Worm (Caenorhabditis elegans) whole organism, young adult: ENCODE measurements around the gene K09C4.2.
A peak's percentile ranks its signal among the peaks of the same experiment; 100 is the strongest.

Source experiments
- F33H1.4 ChIP-seq: fragments of 200-800 bp; sonication (Bioruptor generic); IDR thresholded peaks from 2 replicates; pipeline ENCODE4 v1.3.6; 2022; ENCODE audit warnings: missing genetic modification reagents, missing genetic modification characterization, missing compliant biosample characterization
- F52B5.7 ChIP-seq: sonication (generic microtip); optimal IDR thresholded peaks from 2 replicates; lab custom pipeline; 2016; ENCODE audit warnings: mild to moderate bottlenecking, missing genetic modification characterization, missing compliant biosample characterization
- F57A8.1 ChIP-seq: fragments of 200-800 bp; sonication (Bioruptor generic); optimal IDR thresholded peaks from 2 replicates; lab custom pipeline; 2018; ENCODE audit warnings: mild to moderate bottlenecking, missing genetic modification characterization, moderate library complexity, missing compliant biosample characterization
- F57C9.4 ChIP-seq: sonication (generic microtip); optimal IDR thresholded peaks from 2 replicates; lab custom pipeline; 2017; ENCODE audit warnings: mild to moderate bottlenecking, missing genetic modification characterization, missing compliant biosample characterization
- K12H6.12 ChIP-seq: fragments of 200-800 bp; sonication (Bioruptor generic); optimal IDR thresholded peaks from 2 replicates; lab custom pipeline; 2018; ENCODE audit warnings: mild to moderate bottlenecking, missing genetic modification characterization, missing compliant biosample characterization
- Y53G8AR.9 ChIP-seq: fragments of 200-800 bp; sonication (Bioruptor generic); conservative IDR thresholded peaks from 2 replicates; pipeline ENCODE4 v1.3.6; 2022; ENCODE audit warnings: missing genetic modification reagents, missing genetic modification characterization, missing compliant biosample characterization
- Y79H2A.3 ChIP-seq: fragments of 200-800 bp; sonication (Bioruptor generic); conservative IDR thresholded peaks from 2 replicates; pipeline ENCODE4 v1.3.6; 2022; ENCODE audit warnings: missing genetic modification reagents, missing genetic modification characterization, missing compliant biosample characterization
- aptf-2 ChIP-seq: fragments of 200-800 bp; sonication (Bioruptor generic); conservative IDR thresholded peaks from 2 replicates; pipeline ENCODE4 v1.3.6; 2022; ENCODE audit warnings: missing genetic modification reagents, missing genetic modification characterization, missing compliant biosample characterization
- aptf-3 ChIP-seq: fragments of 200-800 bp; sonication (Bioruptor generic); IDR thresholded peaks from 2 replicates; pipeline ENCODE4 v1.3.6; 2022; ENCODE audit warnings: missing genetic modification characterization, missing compliant biosample characterization
- bed-1 ChIP-seq: fragments of 200-800 bp; sonication (Bioruptor generic); IDR thresholded peaks from 2 replicates; pipeline ENCODE4 v1.3.6; 2022; ENCODE audit warnings: missing genetic modification reagents, missing genetic modification characterization, missing compliant biosample characterization
- ccch-3 ChIP-seq: fragments of 200-800 bp; sonication (Bioruptor generic); optimal IDR thresholded peaks from 2 replicates; lab custom pipeline; 2018; ENCODE audit warnings: mild to moderate bottlenecking, missing genetic modification characterization, missing compliant biosample characterization
- ceh-100 ChIP-seq: fragments of 200-800 bp; sonication (Bioruptor generic); IDR thresholded peaks from 2 replicates; pipeline ENCODE4 v1.3.6; 2022; ENCODE audit warnings: missing genetic modification reagents, missing genetic modification characterization, missing compliant biosample characterization
- ceh-40 ChIP-seq: fragments of 200-800 bp; sonication (Bioruptor generic); IDR thresholded peaks from 2 replicates; pipeline ENCODE4 v1.3.6; 2022; ENCODE audit warnings: missing genetic modification characterization, missing compliant biosample characterization
- ceh-79 ChIP-seq: sonication (generic microtip); optimal IDR thresholded peaks from 2 replicates; lab custom pipeline; 2017; ENCODE audit warnings: mild to moderate bottlenecking, missing genetic modification characterization, missing compliant biosample characterization
- die-1 ChIP-seq: sonication (generic microtip); optimal IDR thresholded peaks from 2 replicates; lab custom pipeline; 2016; ENCODE audit warnings: missing genotype, mild to moderate bottlenecking, missing genetic modification characterization, missing compliant biosample characterization
- dpff-1 ChIP-seq: sonication (generic microtip); optimal IDR thresholded peaks from 2 replicates; lab custom pipeline; 2017; ENCODE audit warnings: mild to moderate bottlenecking, missing genetic modification characterization, missing compliant biosample characterization
- fkh-3 ChIP-seq: sonication (generic microtip); optimal IDR thresholded peaks from 2 replicates; lab custom pipeline; 2016; ENCODE audit warnings: mild to moderate bottlenecking, missing genetic modification characterization, missing compliant biosample characterization
- him-1 ChIP-seq: sonication (generic microtip); optimal IDR thresholded peaks from 2 replicates; lab custom pipeline; 2016; ENCODE audit warnings: missing genotype, missing genetic modification reagents, missing genetic modification characterization, missing compliant biosample characterization
- hmg-20 ChIP-seq: fragments of 200-800 bp; sonication (Bioruptor generic); IDR thresholded peaks from 2 replicates; pipeline ENCODE4 v1.3.6; 2022; ENCODE audit warnings: missing genetic modification reagents, missing genetic modification characterization, missing compliant biosample characterization
- hrde-1 ChIP-seq: sonication (generic microtip); optimal IDR thresholded peaks from 2 replicates; lab custom pipeline; 2016; ENCODE audit warnings: missing genetic modification characterization, mild to moderate bottlenecking, missing compliant biosample characterization, moderate library complexity, missing genotype, missing genetic modification reagents, borderline replicate concordance
- lin-26 ChIP-seq: fragments of 200-800 bp; sonication (Bioruptor generic); IDR thresholded peaks from 2 replicates; pipeline ENCODE4 v1.3.6; 2022; ENCODE audit warnings: missing genetic modification reagents, missing genetic modification characterization, missing compliant biosample characterization
- lin-35 ChIP-seq, 3 experiments: fragments of 150-350 bp in 2 of 3; sonication (generic microtip) in 1 of 3; optimal IDR thresholded peaks; 2 replicates each; lab custom pipeline; 2014 to 2018; ENCODE audit warnings: missing biosample characterization in 3 of 3, missing genetic modification characterization in 3 of 3, missing genetic modification reagents in 3 of 3
- lin-40 ChIP-seq: sonication (generic microtip); optimal IDR thresholded peaks from 2 replicates; lab custom pipeline; 2016; ENCODE audit warnings: missing genetic modification characterization, mild to moderate bottlenecking, missing compliant biosample characterization, missing genotype, missing genetic modification reagents
- lin-54 ChIP-seq: fragments of 200-800 bp; sonication (Bioruptor generic); optimal IDR thresholded peaks from 2 replicates; lab custom pipeline; 2018; ENCODE audit warnings: mild to moderate bottlenecking, missing genetic modification characterization, missing compliant biosample characterization
- lsy-27 ChIP-seq: sonication (generic microtip); optimal IDR thresholded peaks from 2 replicates; lab custom pipeline; 2017; ENCODE audit warnings: missing genetic modification characterization, mild to moderate bottlenecking, missing compliant biosample characterization, antibody characterized with exemption, missing genotype, borderline replicate concordance; ENCODE audit not compliant: insufficient read depth
- madf-10 ChIP-seq: sonication (generic microtip); optimal IDR thresholded peaks from 2 replicates; lab custom pipeline; 2016; ENCODE audit warnings: mild to moderate bottlenecking, missing genetic modification characterization, missing compliant biosample characterization
- mcd-1 ChIP-seq: fragments of 200-800 bp; sonication (Bioruptor generic); IDR thresholded peaks from 2 replicates; pipeline ENCODE4 v1.3.6; 2022; ENCODE audit warnings: missing genetic modification reagents, missing genetic modification characterization, missing compliant biosample characterization
- mxl-1 ChIP-seq: sonication (generic microtip); optimal IDR thresholded peaks from 2 replicates; lab custom pipeline; 2016; ENCODE audit warnings: missing genetic modification characterization, missing compliant biosample characterization
- nfya-2 ChIP-seq: fragments of 200-800 bp; sonication (Bioruptor generic); IDR thresholded peaks from 2 replicates; pipeline ENCODE4 v1.3.6; 2022; ENCODE audit warnings: missing genetic modification reagents, missing genetic modification characterization, missing compliant biosample characterization
- nfyb-1 ChIP-seq: fragments of 200-800 bp; sonication (Bioruptor generic); IDR thresholded peaks from 2 replicates; pipeline ENCODE4 v1.3.6; 2022; ENCODE audit warnings: missing genetic modification reagents, missing genetic modification characterization, missing compliant biosample characterization
- nhr-179 ChIP-seq: sonication (generic microtip); optimal IDR thresholded peaks from 2 replicates; lab custom pipeline; 2016; ENCODE audit warnings: mild to moderate bottlenecking, missing genetic modification characterization, missing compliant biosample characterization
- nhr-80 ChIP-seq: sonication (generic microtip); optimal IDR thresholded peaks from 2 replicates; lab custom pipeline; 2016; ENCODE audit warnings: missing genetic modification characterization, missing compliant biosample characterization
- nhr-90 ChIP-seq: sonication (generic microtip); optimal IDR thresholded peaks from 2 replicates; lab custom pipeline; 2016; ENCODE audit warnings: missing genotype, mild to moderate bottlenecking, missing genetic modification characterization, missing compliant biosample characterization
- rpc-1 ChIP-seq, 2 experiments: fragments of 150-350 bp in 1 of 2; sonication (generic microtip) in 1 of 2; optimal IDR thresholded peaks; 2 replicates each; lab custom pipeline; 2014 to 2018; ENCODE audit warnings: missing biosample characterization in 1 of 2, missing genetic modification characterization in 1 of 2, missing genetic modification reagents in 1 of 2, missing genotype in 1 of 2
- sea-2 ChIP-seq: fragments of 200-800 bp; sonication (Bioruptor generic); IDR thresholded peaks from 2 replicates; pipeline ENCODE4 v1.3.6; 2022; ENCODE audit warnings: missing genetic modification characterization, missing compliant biosample characterization
- somi-1 ChIP-seq: fragments of 200-800 bp; sonication (Bioruptor generic); optimal IDR thresholded peaks from 2 replicates; lab custom pipeline; 2018; ENCODE audit warnings: mild to moderate bottlenecking, missing genetic modification characterization, missing compliant biosample characterization
- tbx-9 ChIP-seq: sonication (generic microtip); optimal IDR thresholded peaks from 2 replicates; lab custom pipeline; 2016; ENCODE audit warnings: borderline replicate concordance, missing genetic modification characterization, inconsistent platforms, missing compliant biosample characterization
- xnd-1 ChIP-seq: sonication (generic microtip); optimal IDR thresholded peaks from 2 replicates; lab custom pipeline; 2016; ENCODE audit warnings: missing genotype, missing genetic modification reagents, missing genetic modification characterization, missing compliant biosample characterization
- ztf-18 ChIP-seq: sonication (generic microtip); optimal IDR thresholded peaks from 2 replicates; lab custom pipeline; 2016; ENCODE audit warnings: missing genotype, mild to moderate bottlenecking, missing genetic modification characterization, missing compliant biosample characterization
- ztf-22 ChIP-seq: fragments of 200-800 bp; sonication (Bioruptor generic); optimal IDR thresholded peaks from 2 replicates; lab custom pipeline; 2018; ENCODE audit warnings: mild to moderate bottlenecking, missing genetic modification characterization, moderate library complexity, missing compliant biosample characterization

Gene K09C4.2

ce11 chrX:3332824-3333223, 36.5 kb downstream of the K09C4.2 start, which contains the start of gene F11D5.1:
Gene F11D5.1 (plus strand): TSS chrX:3333124.
- TF ChIP-seq hrde-1 (tag; lab: Kevin White, UChicago) (no peak), Y53G8AR.9 (GFP tag; lab: Robert Waterston, UW) (no peak), lin-35 (GFP tag; optimal IDR thresholded peaks at IDR 0.05; lab: Kevin White, UChicago) (no peak), F52B5.7 (tag; lab: Kevin White, UChicago) (no peak), mcd-1 (GFP tag; lab: Robert Waterston, UW) (no peak), nfya-2 (GFP tag; lab: Robert Waterston, UW) (no peak), ceh-40 (GFP tag; lab: Robert Waterston, UW) (no peak)

- no peak for TF ChIP-seq tbx-9
- peak; percentile 78 for TF ChIP-seq nhr-80 (tag; lab: Kevin White, UChicago)
Observed at ce11 chrX:3334115-3334514, 37.8 kb downstream of the K09C4.2 start.

- TF ChIP-seq hmg-20 (GFP tag; lab: Robert Waterston, UW) = no peak
- TF ChIP-seq mxl-1 (tag; lab: Kevin White, UChicago) = no peak
- TF ChIP-seq F33H1.4 (GFP tag; lab: Robert Waterston, UW) = no peak
- TF ChIP-seq K12H6.12 (tag; lab: Kevin White, UChicago) = no peak
- TF ChIP-seq sea-2 (GFP tag; lab: Robert Waterston, UW) = no peak
- no peak for TF ChIP-seq F57C9.4 (tag; lab: Kevin White, UChicago)
- TF ChIP-seq bed-1 (GFP tag; lab: Robert Waterston, UW) = no peak
- no peak for TF ChIP-seq ztf-22 (GFP tag; lab: Kevin White, UChicago)
- no peak for TF ChIP-seq lin-26
- TF ChIP-seq lin-54 (GFP tag; lab: Kevin White, UChicago) = no peak
- no peak for TF ChIP-seq fkh-3 (tag; lab: Kevin White, UChicago)
- no peak for TF ChIP-seq dpff-1 (tag; lab: Kevin White, UChicago)
- no peak for TF ChIP-seq lsy-27 (tag; lab: Kevin White, UChicago)
- TF ChIP-seq nhr-179 (tag; lab: Kevin White, UChicago) = no peak
- no peak for TF ChIP-seq F57A8.1 (GFP tag; lab: Kevin White, UChicago)
- TF ChIP-seq nhr-90 = no peak
- no peak for TF ChIP-seq ceh-100
- TF ChIP-seq die-1 (tag; lab: Kevin White, UChicago) = no peak
- no peak for TF ChIP-seq Y79H2A.3 (GFP tag; lab: Robert Waterston, UW)
- no peak for TF ChIP-seq madf-10 (tag; lab: Kevin White, UChicago)
Observed at ce11 chrX:3339882-3340281, 43.6 kb downstream of the K09C4.2 start.

- TF ChIP-seq lin-40 (tag; lab: Kevin White, UChicago) (no peak), xnd-1 (no peak), aptf-3 (GFP tag; lab: Robert Waterston, UW) (no peak), ztf-22 (GFP tag; lab: Kevin White, UChicago) (no peak), nfyb-1 (GFP tag; lab: Robert Waterston, UW) (no peak), aptf-2 (GFP tag; lab: Robert Waterston, UW) (no peak), him-1 (tag; lab: Kevin White, UChicago) (no peak), rpc-1 (optimal IDR thresholded peaks at IDR 0.05; lab: Kevin White, UChicago) (no peak), rpc-1 (tag; optimal IDR thresholded peaks at IDR 0.05; lab: Kevin White, UChicago) (no peak), ccch-3 (no peak), mxl-1 (tag; lab: Kevin White, UChicago) (no peak), somi-1 (GFP tag; lab: Kevin White, UChicago) (no peak), ztf-18 (tag; lab: Kevin White, UChicago) (no peak), ceh-79 (tag; lab: Kevin White, UChicago) (no peak)
Observed at ce11 chrX:3343620-3344197, 47.4 kb downstream of the K09C4.2 start.
